Fruit fly (Drosophila melanogaster) whole organism, embryonic: ENCODE results near the gene Rpt6.

Source experiments
- CG11504 ChIP-seq: fragments of 200-800 bp; sonication (Bioruptor generic); optimal IDR thresholded peaks from 3 replicates; lab custom pipeline; 2019; ENCODE audit warnings: missing biosample characterization, mild to moderate bottlenecking, missing genetic modification characterization, moderate library complexity
- CG13624 ChIP-seq: fragments of 200-800 bp; sonication (Bioruptor generic); optimal IDR thresholded peaks from 2 replicates; lab custom pipeline; 2016; ENCODE audit warnings: missing biosample characterization, missing genetic modification characterization
- CG14710 ChIP-seq: fragments of 200-800 bp; sonication (Bioruptor generic); optimal IDR thresholded peaks from 3 replicates; lab custom pipeline; 2019; ENCODE audit warnings: missing biosample characterization, mild to moderate bottlenecking, missing genetic modification characterization, moderate library complexity
- CG14860 ChIP-seq: fragments of 200-800 bp; sonication (Bioruptor generic); IDR thresholded peaks from 3 replicates; pipeline ENCODE4 v1.3.6; 2022; ENCODE audit warnings: missing biosample characterization, missing genetic modification characterization; ENCODE audit not compliant: partially characterized antibody
- CG15269 ChIP-seq: fragments of 200-800 bp; sonication (Bioruptor generic); optimal IDR thresholded peaks from 2 replicates; lab custom pipeline; 2018; ENCODE audit warnings: missing biosample characterization, mild to moderate bottlenecking, missing genetic modification characterization, moderate library complexity
- CG15514 ChIP-seq: fragments of 200-800 bp; sonication (Bioruptor generic); optimal IDR thresholded peaks from 3 replicates; lab custom pipeline; 2017; ENCODE audit warnings: missing biosample characterization, missing genetic modification characterization, mild to moderate bottlenecking, moderate library complexity, missing genetic modification reagents
- CG17385 ChIP-seq: fragments of 200-800 bp; sonication (Bioruptor generic); optimal IDR thresholded peaks from 3 replicates; lab custom pipeline; 2018; ENCODE audit warnings: missing biosample characterization, mild to moderate bottlenecking, missing genetic modification characterization
- CG18476 ChIP-seq: fragments of 200-800 bp; sonication (Bioruptor generic); optimal IDR thresholded peaks from 2 replicates; lab custom pipeline; 2016; ENCODE audit warnings: missing biosample characterization, mild to moderate bottlenecking, missing genetic modification characterization
- CG18599 ChIP-seq: fragments of 200-800 bp; sonication (Bioruptor generic); optimal IDR thresholded peaks from 3 replicates; lab custom pipeline; 2017; ENCODE audit warnings: missing biosample characterization, missing genetic modification characterization, mild to moderate bottlenecking, moderate library complexity, missing genetic modification reagents
- CG18764 ChIP-seq: fragments of 200-800 bp; sonication (Bioruptor generic); optimal IDR thresholded peaks from 3 replicates; lab custom pipeline; 2016; ENCODE audit warnings: missing biosample characterization, missing genetic modification characterization
- CG2120 ChIP-seq: fragments of 200-800 bp; sonication (Bioruptor generic); optimal IDR thresholded peaks from 3 replicates; lab custom pipeline; 2016; ENCODE audit warnings: missing biosample characterization, missing genetic modification characterization
- CG2199 ChIP-seq: fragments of 200-800 bp; sonication (Bioruptor generic); IDR thresholded peaks from 3 replicates; pipeline ENCODE4 v1.3.6; 2022; ENCODE audit warnings: missing biosample characterization, missing genetic modification characterization
- CG2875 ChIP-seq: fragments of 200-800 bp; sonication (Bioruptor generic); optimal IDR thresholded peaks from 2 replicates; lab custom pipeline; 2017; ENCODE audit warnings: missing biosample characterization, mild to moderate bottlenecking, missing genetic modification characterization, missing genetic modification reagents
- CG30020 ChIP-seq: fragments of 200-800 bp; optimal IDR thresholded peaks from 2 replicates; lab custom pipeline; 2019; ENCODE audit warnings: missing biosample characterization, mild to moderate bottlenecking, missing genetic modification characterization, moderate library complexity
- CG33213 ChIP-seq: fragments of 200-800 bp; sonication (Bioruptor generic); optimal IDR thresholded peaks from 3 replicates; lab custom pipeline; 2016; ENCODE audit warnings: missing biosample characterization, missing genetic modification characterization
- CG4730 ChIP-seq: fragments of 200-800 bp; sonication (Bioruptor generic); IDR thresholded peaks from 2 replicates; pipeline ENCODE4 v1.3.6; 2022; ENCODE audit warnings: missing biosample characterization, missing genetic modification characterization
- CG8089 ChIP-seq: fragments of 200-800 bp; sonication (Bioruptor generic); optimal IDR thresholded peaks from 3 replicates; lab custom pipeline; 2016; ENCODE audit warnings: missing biosample characterization, missing genetic modification characterization
- CG8388 ChIP-seq: fragments of 200-800 bp; sonication (Bioruptor generic); optimal IDR thresholded peaks from 2 replicates; lab custom pipeline; 2019; ENCODE audit warnings: missing biosample characterization, mild to moderate bottlenecking, missing genetic modification characterization, moderate library complexity
- CG8478 ChIP-seq: fragments of >200 bp; optimal IDR thresholded peaks from 2 replicates; lab custom pipeline; 2018
- CG8924 ChIP-seq: fragments of 200-800 bp; optimal IDR thresholded peaks from 3 replicates; lab custom pipeline; 2019; ENCODE audit warnings: missing biosample characterization, mild to moderate bottlenecking, missing genetic modification characterization, moderate library complexity
- CG9876 ChIP-seq: fragments of 200-800 bp; sonication (Bioruptor generic); optimal IDR thresholded peaks from 2 replicates; lab custom pipeline; 2016; ENCODE audit warnings: missing biosample characterization, missing genetic modification characterization
- CTCF ChIP-seq: fragments of 200-800 bp; sonication (Bioruptor generic); optimal IDR thresholded peaks from 2 replicates; lab custom pipeline; 2017; ENCODE audit warnings: missing biosample characterization, mild to moderate bottlenecking, missing genetic modification characterization, moderate library complexity
- CoRest ChIP-seq: fragments of 200-800 bp; sonication (Bioruptor generic); optimal IDR thresholded peaks from 3 replicates; lab custom pipeline; 2018; ENCODE audit warnings: missing biosample characterization, mild to moderate bottlenecking, missing genetic modification characterization, moderate library complexity
- Deaf1 ChIP-seq: fragments of 200-800 bp; optimal IDR thresholded peaks from 3 replicates; lab custom pipeline; 2019; ENCODE audit warnings: missing biosample characterization, mild to moderate bottlenecking, missing genetic modification characterization, moderate library complexity
- Dek ChIP-seq: fragments of 200-800 bp; sonication (Bioruptor generic); optimal IDR thresholded peaks from 3 replicates; lab custom pipeline; 2019; ENCODE audit warnings: missing biosample characterization, mild to moderate bottlenecking, missing genetic modification characterization, moderate library complexity
- Dip2 ChIP-seq: fragments of 200-800 bp; sonication (Bioruptor generic); IDR thresholded peaks from 2 replicates; pipeline ENCODE4 v1.3.6; 2022; ENCODE audit warnings: missing biosample characterization, missing genetic modification characterization
- ERR ChIP-seq: fragments of 200-800 bp; sonication (Bioruptor generic); optimal IDR thresholded peaks from 2 replicates; lab custom pipeline; 2016; ENCODE audit warnings: missing biosample characterization, missing genetic modification characterization
- Gsc ChIP-seq: fragments of 200-800 bp; sonication (Bioruptor generic); IDR thresholded peaks from 2 replicates; pipeline ENCODE4 v1.3.6; 2022; ENCODE audit warnings: missing biosample characterization, missing genetic modification characterization
- HLH4C ChIP-seq: fragments of 200-800 bp; sonication (Bioruptor generic); IDR thresholded peaks from 3 replicates; pipeline ENCODE4 v1.3.6; 2022; ENCODE audit warnings: missing biosample characterization, missing genetic modification characterization; ENCODE audit not compliant: partially characterized antibody
- Med ChIP-seq: fragments of 200-800 bp; sonication (Bioruptor generic); peaks from one replicate; lab custom pipeline; 2016; ENCODE audit warnings: missing biosample characterization, missing genetic modification characterization, mild to moderate bottlenecking, inconsistent platforms, moderate library complexity
- NC2α ChIP-seq: fragments of 200-800 bp; sonication (Bioruptor generic); optimal IDR thresholded peaks from 2 replicates; lab custom pipeline; 2016; ENCODE audit warnings: missing biosample characterization, missing genetic modification characterization
- Neu2 ChIP-seq: fragments of 200-800 bp; sonication (Bioruptor generic); optimal IDR thresholded peaks from 3 replicates; lab custom pipeline; 2016; ENCODE audit warnings: missing biosample characterization, missing genetic modification characterization, borderline replicate concordance
- Optix ChIP-seq: fragments of 200-800 bp; sonication (Bioruptor generic); IDR thresholded peaks from 3 replicates; pipeline ENCODE4 v1.3.6; 2022; ENCODE audit warnings: missing biosample characterization, missing genetic modification characterization
- Ptx1 ChIP-seq: fragments of 200-800 bp; sonication (Bioruptor generic); IDR thresholded peaks from 2 replicates; pipeline ENCODE4 v1.3.6; 2022; ENCODE audit warnings: missing biosample characterization, missing genetic modification characterization
- Spps ChIP-seq: fragments of 200-800 bp; sonication (Bioruptor generic); optimal IDR thresholded peaks from 2 replicates; lab custom pipeline; 2018; ENCODE audit warnings: missing biosample characterization, mild to moderate bottlenecking, missing genetic modification characterization
- Sry-β ChIP-seq: fragments of 200-800 bp; sonication (Bioruptor generic); optimal IDR thresholded peaks from 2 replicates; lab custom pipeline; 2018; ENCODE audit warnings: missing biosample characterization, mild to moderate bottlenecking, missing genetic modification characterization, moderate library complexity
- Sry-δ ChIP-seq: fragments of 200-800 bp; sonication (Bioruptor generic); optimal IDR thresholded peaks from 2 replicates; lab custom pipeline; 2016; ENCODE audit warnings: missing biosample characterization, missing genetic modification characterization
- ase ChIP-seq: fragments of 200-800 bp; sonication (Bioruptor generic); IDR thresholded peaks from 3 replicates; pipeline ENCODE4 v1.3.6; 2022; ENCODE audit warnings: missing biosample characterization, missing genetic modification characterization
- en ChIP-seq: fragments of 200-800 bp; sonication (Bioruptor generic); optimal IDR thresholded peaks from 2 replicates; lab custom pipeline; 2016; ENCODE audit warnings: missing biosample characterization, missing genetic modification characterization
- gro ChIP-seq: fragments of 200-800 bp; sonication (Bioruptor generic); optimal IDR thresholded peaks from 2 replicates; lab custom pipeline; 2016; ENCODE audit warnings: missing biosample characterization, missing genetic modification characterization
- jumu ChIP-seq: fragments of 200-800 bp; sonication (Bioruptor generic); optimal IDR thresholded peaks from 3 replicates; lab custom pipeline; 2016; ENCODE audit warnings: missing biosample characterization, missing genetic modification characterization
- kay ChIP-seq: fragments of 200-800 bp; sonication (Bioruptor generic); optimal IDR thresholded peaks from 2 replicates; lab custom pipeline; 2016; ENCODE audit warnings: missing biosample characterization, missing genetic modification characterization
- lbe ChIP-seq: fragments of 200-800 bp; sonication (Bioruptor generic); optimal IDR thresholded peaks from 2 replicates; lab custom pipeline; 2016; ENCODE audit warnings: missing biosample characterization, mild to moderate bottlenecking, missing genetic modification characterization
- luna ChIP-seq: fragments of 200-800 bp; sonication (Bioruptor generic); optimal IDR thresholded peaks from 2 replicates; lab custom pipeline; 2016; ENCODE audit warnings: missing biosample characterization, missing genetic modification characterization
- nmo ChIP-seq: fragments of 200-800 bp; sonication (Bioruptor generic); optimal IDR thresholded peaks from 2 replicates; lab custom pipeline; 2018; ENCODE audit warnings: missing biosample characterization, mild to moderate bottlenecking, missing genetic modification characterization, moderate library complexity
- pb ChIP-seq: fragments of 200-800 bp; sonication (Bioruptor generic); optimal IDR thresholded peaks from 3 replicates; lab custom pipeline; 2016; ENCODE audit warnings: missing biosample characterization, missing genetic modification characterization
- pzg ChIP-seq: fragments of 200-800 bp; sonication (Bioruptor generic); optimal IDR thresholded peaks from 3 replicates; lab custom pipeline; 2018; ENCODE audit warnings: missing biosample characterization, mild to moderate bottlenecking, missing genetic modification characterization, moderate library complexity
- schlank ChIP-seq: fragments of 200-800 bp; sonication (Bioruptor generic); optimal IDR thresholded peaks from 2 replicates; lab custom pipeline; 2018; ENCODE audit warnings: missing biosample characterization, mild to moderate bottlenecking, missing genetic modification characterization
- ssp ChIP-seq: fragments of 200-800 bp; sonication (Bioruptor generic); IDR thresholded peaks from 2 replicates; pipeline ENCODE4 v1.3.6; 2022; ENCODE audit warnings: missing biosample characterization, missing genetic modification characterization
- trh ChIP-seq: fragments of 200-800 bp; sonication (Bioruptor generic); optimal IDR thresholded peaks from 2 replicates; lab custom pipeline; 2016; ENCODE audit warnings: missing biosample characterization, missing genetic modification characterization
- unc-4 ChIP-seq: fragments of 200-800 bp; sonication (Bioruptor generic); IDR thresholded peaks from 2 replicates; pipeline ENCODE4 v1.3.6; 2022; ENCODE audit warnings: missing biosample characterization, missing genetic modification characterization; ENCODE audit not compliant: partially characterized antibody
- vnd ChIP-seq: fragments of 200-800 bp; sonication (Bioruptor generic); IDR thresholded peaks from 3 replicates; pipeline ENCODE4 v1.3.6; 2022; ENCODE audit warnings: missing biosample characterization, missing genetic modification characterization; ENCODE audit not compliant: partially characterized antibody

The Rpt6 gene

DNA sequence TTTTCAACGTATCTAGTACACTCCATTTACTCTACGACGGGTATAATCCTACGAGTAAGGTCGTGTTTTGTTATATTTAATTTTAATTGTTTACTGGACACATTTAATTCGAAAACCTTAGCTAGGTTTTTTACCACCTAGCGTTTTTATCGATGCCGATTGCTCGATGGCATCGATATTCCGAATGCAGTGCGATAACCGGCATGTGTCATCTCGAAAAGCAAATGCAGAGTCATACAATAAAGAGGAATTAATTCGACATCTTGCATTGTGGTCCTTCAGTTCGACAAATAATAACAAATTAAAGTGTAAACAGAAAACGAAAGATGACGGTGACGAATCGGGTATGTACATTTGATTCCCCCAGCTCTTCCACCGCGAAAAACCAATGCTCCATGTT lies at the start of gene Rpt6 (continued):
- no peak for TF ChIP-seq CG18599 (GFP tag; lab: Kevin White, UChicago)
- peak; percentile 74 for TF ChIP-seq unc-4 (GFP tag; lab: Robert Waterston, UW)
- peak; percentile 94 for TF ChIP-seq Sry-δ (GFP tag; lab: Kevin White, UChicago)
- no peak for TF ChIP-seq CG18764 (GFP tag; lab: Kevin White, UChicago)
- no peak for TF ChIP-seq CG17385 (GFP tag; lab: Kevin White, UChicago)
- no peak for TF ChIP-seq CG8089 (GFP tag; lab: Kevin White, UChicago)
- no peak for TF ChIP-seq ERR
- no peak for TF ChIP-seq Deaf1 (tag; lab: Kevin White, UChicago)
- TF ChIP-seq nmo, result peak; percentile 31
- TF ChIP-seq en, result no peak
- peak; percentile 10 for TF ChIP-seq CG13624 (GFP tag; lab: Kevin White, UChicago)
- TF ChIP-seq pb, result no peak
- no peak for TF ChIP-seq CG4730 (GFP tag; lab: Robert Waterston, UW)
- no peak for TF ChIP-seq CG11504 (tag; lab: Kevin White, UChicago)
- TF ChIP-seq CG8478 (lab: Kevin White, UChicago), result no peak
- no peak for TF ChIP-seq CG2199 (GFP tag; lab: Robert Waterston, UW)
- peak; percentile 46 for TF ChIP-seq CTCF (GFP tag; lab: Kevin White, UChicago)
- TF ChIP-seq CG14710 (tag; lab: Kevin White, UChicago), result peak; percentile 45
- peak; percentile 2 for TF ChIP-seq lbe (GFP tag; lab: Kevin White, UChicago)
- peak; percentile 4 for TF ChIP-seq CG8924 (tag; lab: Kevin White, UChicago)
- TF ChIP-seq CG8388 (GFP tag; lab: Kevin White, UChicago), result no peak
- TF ChIP-seq ase, result no peak
- peak; percentile 66 for TF ChIP-seq Sry-β
- TF ChIP-seq CG18476, result no peak
- no peak for TF ChIP-seq CG15269 (tag; lab: Kevin White, UChicago)
- TF ChIP-seq Neu2 (GFP tag; lab: Kevin White, UChicago), result no peak
- TF ChIP-seq CG9876 (GFP tag; lab: Kevin White, UChicago), result no peak
- TF ChIP-seq kay (GFP tag; lab: Kevin White, UChicago), result peak; percentile 12
- no peak for TF ChIP-seq Spps (tag; lab: Kevin White, UChicago)
- TF ChIP-seq CoRest, result peak; percentile 13
- TF ChIP-seq Dek (tag; lab: Kevin White, UChicago), result no peak
- no peak for TF ChIP-seq schlank (tag; lab: Kevin White, UChicago)
- TF ChIP-seq CG14860 (GFP tag; lab: Robert Waterston, UW), result peak; percentile 60; the same call in 2 of the 3 replicates
- peak; percentile 68 for TF ChIP-seq vnd (GFP tag; lab: Robert Waterston, UW)
- no peak for TF ChIP-seq NC2α
- no peak for TF ChIP-seq CG2875 (GFP tag; lab: Kevin White, UChicago)
- peak; percentile 20 for TF ChIP-seq CG33213 (GFP tag; lab: Kevin White, UChicago)
- peak; percentile 10 for TF ChIP-seq CG30020 (tag; lab: Kevin White, UChicago)
- peak; percentile 23 for TF ChIP-seq CG2120 (GFP tag; lab: Kevin White, UChicago)
- TF ChIP-seq gro (GFP tag; lab: Kevin White, UChicago), result peak; percentile 21
- peak; percentile 84 for TF ChIP-seq Med (GFP tag; lab: Kevin White, UChicago)
- TF ChIP-seq pzg (GFP tag; lab: Kevin White, UChicago), result peak; percentile 80
- TF ChIP-seq HLH4C (GFP tag; lab: Robert Waterston, UW), result peak; percentile 80
- TF ChIP-seq CG15514, result peak; percentile 50
- no peak for TF ChIP-seq Dip2 (GFP tag; lab: Robert Waterston, UW)
- TF ChIP-seq ssp (GFP tag; lab: Robert Waterston, UW), result no peak
- no peak for TF ChIP-seq Ptx1
- no peak for TF ChIP-seq trh
- no peak for TF ChIP-seq jumu (GFP tag; lab: Kevin White, UChicago)
- TF ChIP-seq luna, result no peak
- no peak for TF ChIP-seq Gsc (GFP tag; lab: Robert Waterston, UW)
- no peak for TF ChIP-seq Optix (GFP tag; lab: Robert Waterston, UW)
